Fruit fly (Drosophila melanogaster): ENCODE measurements around the gene CG17544.

The CG17544 gene

dm6 chr2L:19438685-19439597 is 40.6 kb upstream of the CG17544 start (continued):
- TF ChIP-seq Dref (GFP tag; IDR thresholded peaks at IDR 0.05), result 0 out of 2 replicates have a peak, but pooled peaks have one; percentile 12
- no peak for TF ChIP-seq CG7556 (GFP tag; optimal IDR thresholded peaks at IDR 0.05)
- TF ChIP-seq CG8281 (tag; optimal IDR thresholded peaks at IDR 0.05), result no peak
- TF ChIP-seq Trl (optimal IDR thresholded peaks at IDR 0.05), result peak in 1 of 2 experiments; percentile 46
- TF ChIP-seq Trl (GFP tag; optimal IDR thresholded peaks at IDR 0.05), result no peak
- TF ChIP-seq row (GFP tag; IDR thresholded peaks at IDR 0.05), result peak; percentile 58
- TF ChIP-seq CG14050 (GFP tag; IDR thresholded peaks at IDR 0.05), result no peak
- TF ChIP-seq insv (GFP tag; optimal IDR thresholded peaks at IDR 0.05), result no peak
- TF ChIP-seq Lpt (GFP tag; optimal IDR thresholded peaks at IDR 0.05), result no peak
- TF ChIP-seq cg (GFP tag; optimal IDR thresholded peaks at IDR 0.05), result no peak
- no peak for TF ChIP-seq mld (GFP tag; IDR thresholded peaks at IDR 0.05; ENCODE audit: partially characterized antibody)
- TF ChIP-seq tna (GFP tag; IDR thresholded peaks at IDR 0.05; ENCODE audit: partially characterized antibody), result peak; percentile 51; the same call in 1 of the 2 replicates
- TF ChIP-seq BtbVII (GFP tag; optimal IDR thresholded peaks at IDR 0.05), result no peak
- no peak for TF ChIP-seq CG14014 (GFP tag; IDR thresholded peaks at IDR 0.05)
- TF ChIP-seq ken (GFP tag; IDR thresholded peaks at IDR 0.05), result 0 out of 3 replicates have a peak, but pooled peaks have one; percentile 13
- no peak for TF ChIP-seq twi (tag; optimal IDR thresholded peaks at IDR 0.05)
- peak in 1 of 2 experiments; percentile 6 for TF ChIP-seq bsh (GFP tag; optimal IDR thresholded peaks at IDR 0.05)
- peak; percentile 9 for TF ChIP-seq az2 (GFP tag; optimal IDR thresholded peaks at IDR 0.05)
- TF ChIP-seq phol (tag; optimal IDR thresholded peaks at IDR 0.05), result no peak
- TF ChIP-seq CG16863 (GFP tag; optimal IDR thresholded peaks at IDR 0.05), result no peak
- no peak for TF ChIP-seq Sox102F (GFP tag; optimal IDR thresholded peaks at IDR 0.05)
- no peak for TF ChIP-seq bowl (GFP tag; IDR thresholded peaks at IDR 0.05)
- no peak for TF ChIP-seq E2f2 (GFP tag; IDR thresholded peaks at IDR 0.05)
- TF ChIP-seq CG6765 (GFP tag; optimal IDR thresholded peaks at IDR 0.05), result no peak
- no peak for TF ChIP-seq CG7745 (tag; optimal IDR thresholded peaks at IDR 0.05)
- no peak for TF ChIP-seq nerfin-2 (GFP tag; IDR thresholded peaks at IDR 0.05; ENCODE audit: partially characterized antibody)
- TF ChIP-seq Atf3 (GFP tag; optimal IDR thresholded peaks at IDR 0.05), result no peak
- no peak for TF ChIP-seq Usf (GFP tag; optimal IDR thresholded peaks at IDR 0.05)
- TF ChIP-seq sens (GFP tag), result no peak
- no peak for TF ChIP-seq gcm (GFP tag; optimal IDR thresholded peaks at IDR 0.05)
- no peak for TF ChIP-seq crol (GFP tag; IDR thresholded peaks at IDR 0.05)
- no peak for TF ChIP-seq ab (GFP tag; optimal IDR thresholded peaks at IDR 0.05)
- TF ChIP-seq CG11093 (GFP tag; IDR thresholded peaks at IDR 0.05), result 0 out of 3 replicates have a peak, but pooled peaks have one; percentile 9
- TF ChIP-seq CG7963 (GFP tag; IDR thresholded peaks at IDR 0.05; ENCODE audit: partially characterized antibody), result no peak
- TF ChIP-seq ci (GFP tag; IDR thresholded peaks at IDR 0.05), result 0 out of 3 replicates have a peak, but pooled peaks have one; percentile 16
- TF ChIP-seq CG15073 (GFP tag; optimal IDR thresholded peaks at IDR 0.05), result no peak
- no peak for TF ChIP-seq Ada2b (GFP tag; IDR thresholded peaks at IDR 0.05)
- no peak for TF ChIP-seq grau (tag; optimal IDR thresholded peaks at IDR 0.05)
- no peak for TF ChIP-seq da (GFP tag; optimal IDR thresholded peaks at IDR 0.05)
- no peak for TF ChIP-seq Dll (GFP tag; IDR thresholded peaks at IDR 0.05; ENCODE audit: partially characterized antibody)
- TF ChIP-seq Bteb2 (GFP tag; optimal IDR thresholded peaks at IDR 0.05), result no peak
- peak; percentile 84; the same call in 1 of the 2 replicates for TF ChIP-seq vvl (GFP tag; IDR thresholded peaks at IDR 0.05)
- TF ChIP-seq sna (GFP tag; IDR thresholded peaks at IDR 0.05; ENCODE audit: partially characterized antibody), result no peak
- TF ChIP-seq Gsc (GFP tag; IDR thresholded peaks at IDR 0.05), result no peak
- TF ChIP-seq CG1603 (tag; optimal IDR thresholded peaks at IDR 0.05), result peak; percentile 1
- no peak for TF ChIP-seq wek (GFP tag; optimal IDR thresholded peaks at IDR 0.05)
- TF ChIP-seq h (optimal IDR thresholded peaks at IDR 0.05), result no peak
- no peak for TF ChIP-seq CG4854 (GFP tag; optimal IDR thresholded peaks at IDR 0.05)
- no peak for TF ChIP-seq CG3281 (GFP tag; optimal IDR thresholded peaks at IDR 0.05)
- TF ChIP-seq so (GFP tag; IDR thresholded peaks at IDR 0.05), result no peak
